Worm (Caenorhabditis elegans): ENCODE data around the gene C05C12.5.

DNA sequence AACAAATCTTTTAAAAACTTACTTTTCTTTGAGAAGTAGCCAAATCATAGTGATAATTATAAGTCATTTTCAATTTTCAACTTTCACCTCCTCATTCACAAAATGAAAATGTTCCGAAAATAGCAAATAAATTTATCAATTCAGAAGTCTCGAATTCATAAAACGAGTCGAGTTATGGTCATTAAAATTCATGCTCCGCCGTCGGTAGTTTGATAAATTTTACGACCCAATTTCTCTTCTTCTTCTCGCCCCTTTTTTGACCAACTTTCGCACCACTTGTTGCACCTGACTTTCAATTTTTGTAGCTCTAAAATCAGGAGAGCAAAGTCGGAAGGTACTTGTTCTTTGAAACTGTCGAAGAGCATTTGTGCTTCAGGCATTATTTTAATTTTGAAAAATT is 30.9 kb downstream of the C05C12.5 start, which contains the start of gene best-7:
- TF ChIP-seq snpc-4 (tag; optimal IDR thresholded peaks at IDR 0.05) = no peak
- TF ChIP-seq elt-1 (tag; optimal IDR thresholded peaks at IDR 0.05) = no peak

Data from whole organism, L2 larva.